Worm (Caenorhabditis elegans): ENCODE measurements around the gene hpd-1.

Gene hpd-1

DNA sequence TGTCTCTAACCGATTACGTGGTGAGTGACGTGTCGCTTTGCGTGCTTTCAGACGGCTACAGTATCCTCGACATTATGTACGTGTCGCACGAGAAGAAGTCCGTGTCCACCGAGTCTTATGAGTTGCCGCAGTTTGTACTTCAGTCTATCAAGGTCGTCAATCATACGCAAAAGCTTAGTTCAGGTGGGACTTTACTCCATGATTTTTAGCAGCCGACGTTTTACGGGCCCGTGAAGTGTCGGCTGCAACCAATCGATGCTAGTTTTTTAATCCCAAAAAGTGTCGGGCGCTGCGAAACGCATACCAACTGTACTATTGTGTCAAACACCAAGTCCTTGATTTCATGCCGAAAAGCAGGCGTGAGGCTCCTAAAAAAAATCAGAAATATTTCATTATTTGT lies 10.5 kb upstream of the hpd-1 start:
- TF ChIP-seq bed-2 (GFP tag; IDR thresholded peaks at IDR 0.05): no peak
- TF ChIP-seq snpc-4 (GFP tag; optimal IDR thresholded peaks at IDR 0.05): peak; percentile 21
- peak in 3 of 4 experiments; percentile 53 to 74 (median 59) for TF ChIP-seq snpc-4 (tag; optimal IDR thresholded peaks at IDR 0.05)
- no peak for TF ChIP-seq hmg-20 (GFP tag; IDR thresholded peaks at IDR 0.05)
- no peak for TF ChIP-seq Y53G8AR.9 (GFP tag; conservative IDR thresholded peaks at IDR 0.05)
- TF ChIP-seq F39B2.1 (GFP tag; IDR thresholded peaks at IDR 0.05): no peak
- TF ChIP-seq madf-10 (tag; optimal IDR thresholded peaks at IDR 0.05): no peak
- TF ChIP-seq ztf-18 (tag; optimal IDR thresholded peaks at IDR 0.05): no peak
- TF ChIP-seq madf-3 (GFP tag; IDR thresholded peaks at IDR 0.05): no peak

- no peak for TF ChIP-seq lin-54 (GFP tag; optimal IDR thresholded peaks at IDR 0.05)
- no peak for TF ChIP-seq rcor-1 (GFP tag; IDR thresholded peaks at IDR 0.05)
- no peak for TF ChIP-seq nfya-1 (tag; optimal IDR thresholded peaks at IDR 0.05; ENCODE audit: borderline replicate concordance, insufficient read depth)
- TF ChIP-seq cebp-1 (GFP tag; IDR thresholded peaks at IDR 0.05): no peak
- TF ChIP-seq cebp-1 (tag; optimal IDR thresholded peaks at IDR 0.05): peak; percentile 3
These were observed 9.4 kb upstream of the hpd-1 start for ce11 chrIII:10525927-10526326.

DNA sequence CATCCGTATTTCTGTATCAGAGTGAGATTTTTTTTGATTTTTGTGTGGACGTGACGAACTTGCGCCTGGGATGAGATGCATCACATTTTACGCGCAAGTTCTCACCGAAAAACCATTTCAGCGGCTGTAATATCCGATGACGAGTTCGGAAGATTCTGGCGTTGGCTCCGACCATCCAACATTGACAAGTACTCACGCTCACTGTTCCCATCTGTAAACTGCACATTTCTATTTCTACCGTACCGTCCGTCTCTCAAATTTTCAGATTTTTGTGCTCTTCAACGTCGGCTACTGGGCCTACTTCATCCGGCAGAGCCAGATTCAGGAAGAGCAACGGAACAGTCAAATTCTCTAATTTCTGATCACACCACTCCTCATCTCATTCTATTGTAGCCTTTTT lies 7.9 kb upstream of the hpd-1 start:
- 0 out of 2 replicates have a peak, but pooled peaks have one; percentile 65 for TF ChIP-seq madf-3 (GFP tag; IDR thresholded peaks at IDR 0.05)
- no peak for TF ChIP-seq let-526 (GFP tag; IDR thresholded peaks at IDR 0.05)

DNA sequence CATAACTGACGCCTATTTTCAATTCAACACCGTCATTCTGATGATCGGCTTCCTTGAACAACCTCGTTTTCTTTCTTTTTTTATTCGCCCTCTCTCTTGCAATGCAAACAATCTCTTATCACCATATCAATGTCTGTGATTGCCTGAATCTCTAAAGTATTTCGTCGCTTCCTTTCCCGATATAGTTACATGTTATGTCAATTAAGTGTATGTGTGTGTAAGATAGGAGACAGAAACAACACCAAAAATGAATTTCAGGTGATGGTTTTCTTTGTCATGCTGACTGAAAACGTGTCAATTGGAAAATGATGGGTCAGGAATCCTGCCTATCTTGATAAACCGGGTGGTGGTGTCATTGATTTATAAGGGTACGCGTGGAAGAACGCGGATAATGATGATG lies 2.0 kb upstream of the hpd-1 start:
- TF ChIP-seq tbp1 (GFP tag; optimal IDR thresholded peaks at IDR 0.05) (peak; percentile 18), nhr-80 (tag; optimal IDR thresholded peaks at IDR 0.05) (peak; percentile 96), let-607 (tag; optimal IDR thresholded peaks at IDR 0.05) (peak; percentile 89 to 91), lin-54 (GFP tag; optimal IDR thresholded peaks at IDR 0.05) (peak; percentile 5), dox-1 (GFP tag; IDR thresholded peaks at IDR 0.05) (peak; percentile 69), ccch-3 (GFP tag; optimal IDR thresholded peaks at IDR 0.05) (no peak), attf-5 (GFP tag; optimal IDR thresholded peaks at IDR 0.05) (peak; percentile 24), lin-40 (tag; optimal IDR thresholded peaks at IDR 0.05) (peak; percentile 30), Y79H2A.3 (GFP tag; conservative IDR thresholded peaks at IDR 0.05) (no peak), ztf-25 (GFP tag; IDR thresholded peaks at IDR 0.05) (no peak), Y56A3A.18 (GFP tag; IDR thresholded peaks at IDR 0.05) (0 out of 2 replicates have a peak, but pooled peaks have one; percentile 42), ets-4 (GFP tag; optimal IDR thresholded peaks at IDR 0.05) (peak; percentile 35), nhr-179 (tag; optimal IDR thresholded peaks at IDR 0.05) (no peak), unc-62 (GFP tag; optimal IDR thresholded peaks at IDR 0.05) (peak; percentile 43), aptf-2 (GFP tag; conservative IDR thresholded peaks at IDR 0.05) (no peak), madf-10 (tag; optimal IDR thresholded peaks at IDR 0.05) (peak; percentile 40), ztf-22 (GFP tag; optimal IDR thresholded peaks at IDR 0.05) (peak; percentile 78), tlf-1 (GFP tag; optimal IDR thresholded peaks at IDR 0.05) (peak; percentile 34), snpc-4 (GFP tag; optimal IDR thresholded peaks at IDR 0.05) (no peak), snpc-4 (tag; optimal IDR thresholded peaks at IDR 0.05) (peak in 3 of 4 experiments; percentile 3 to 62 (median 33)), atf-7 (tag; optimal IDR thresholded peaks at IDR 0.05) (peak; percentile 32), ztf-26 (tag; optimal IDR thresholded peaks at IDR 0.05) (peak; percentile 15), cebp-1 (GFP tag; IDR thresholded peaks at IDR 0.05) (no peak), cebp-1 (tag; optimal IDR thresholded peaks at IDR 0.05) (peak; percentile 69)
